Fruit fly (Drosophila melanogaster) whole organism, embryonic: ENCODE data around the gene CG15422.
A peak's percentile ranks its signal among the peaks of the same experiment; 100 is the strongest.

Source experiments
- Ada2b ChIP-seq: fragments of 200-800 bp; sonication (Bioruptor generic); IDR thresholded peaks from 2 replicates; pipeline ENCODE4 v1.3.6; 2022; ENCODE audit warnings: missing biosample characterization, missing genetic modification characterization
- CG10654 ChIP-seq: fragments of 200-800 bp; sonication (Bioruptor generic); optimal IDR thresholded peaks from 2 replicates; lab custom pipeline; 2016; ENCODE audit warnings: missing biosample characterization, missing genetic modification characterization
- CG11504 ChIP-seq: fragments of 200-800 bp; sonication (Bioruptor generic); optimal IDR thresholded peaks from 3 replicates; lab custom pipeline; 2019; ENCODE audit warnings: missing biosample characterization, mild to moderate bottlenecking, missing genetic modification characterization, moderate library complexity
- CG1529 ChIP-seq: fragments of 200-800 bp; sonication (Bioruptor generic); optimal IDR thresholded peaks from 3 replicates; lab custom pipeline; 2018; ENCODE audit warnings: missing biosample characterization, missing genetic modification characterization
- CG6654 ChIP-seq: fragments of 200-800 bp; sonication (Bioruptor generic); optimal IDR thresholded peaks from 2 replicates; lab custom pipeline; 2017; ENCODE audit warnings: missing biosample characterization, mild to moderate bottlenecking, missing genetic modification characterization
- CG6765 ChIP-seq: fragments of 200-800 bp; sonication (Bioruptor generic); optimal IDR thresholded peaks from 3 replicates; lab custom pipeline; 2017; ENCODE audit warnings: missing biosample characterization, mild to moderate bottlenecking, missing genetic modification characterization
- CG7357 ChIP-seq: fragments of 200-800 bp; sonication (Bioruptor generic); IDR thresholded peaks from 3 replicates; pipeline ENCODE4 v1.3.6; 2022; ENCODE audit warnings: missing biosample characterization, missing genetic modification characterization
- CG9876 ChIP-seq: fragments of 200-800 bp; sonication (Bioruptor generic); optimal IDR thresholded peaks from 2 replicates; lab custom pipeline; 2016; ENCODE audit warnings: missing biosample characterization, missing genetic modification characterization
- abd-A ChIP-seq: fragments of 200-800 bp; sonication (Bioruptor generic); optimal IDR thresholded peaks from 3 replicates; lab custom pipeline; 2019; ENCODE audit warnings: missing biosample characterization, mild to moderate bottlenecking, missing genetic modification characterization, moderate library complexity
- chn ChIP-seq: fragments of 200-800 bp; sonication (Bioruptor generic); optimal IDR thresholded peaks from 2 replicates; lab custom pipeline; 2016; ENCODE audit warnings: missing biosample characterization, missing genetic modification characterization
- gcm2 ChIP-seq: fragments of 200-800 bp; sonication (Bioruptor generic); optimal IDR thresholded peaks from 2 replicates; lab custom pipeline; 2016; ENCODE audit warnings: missing biosample characterization, missing genetic modification characterization
- tup ChIP-seq: fragments of 200-800 bp; sonication (Bioruptor generic); optimal IDR thresholded peaks from 2 replicates; lab custom pipeline; 2016; ENCODE audit warnings: missing biosample characterization, mild to moderate bottlenecking, missing genetic modification characterization, moderate library complexity
- zfh2 ChIP-seq: fragments of 200-800 bp; sonication (Bioruptor generic); optimal IDR thresholded peaks from 2 replicates; lab custom pipeline; 2016; ENCODE audit warnings: missing biosample characterization, missing genetic modification characterization

CG15422 gene

dm6 chr2L:4053421-4054091, 48.8 kb downstream of the CG15422 start (continued):
- TF ChIP-seq CG9876 (GFP tag; lab: Kevin White, UChicago) (no peak), chn (peak; percentile 28), CG6654 (no peak), CG10654 (peak; percentile 16), CG1529 (GFP tag; lab: Kevin White, UChicago) (peak; percentile 87), CG11504 (tag; lab: Kevin White, UChicago) (peak; percentile 77), abd-A (tag; lab: Kevin White, UChicago) (no peak), CG6765 (GFP tag; lab: Kevin White, UChicago) (no peak), Ada2b (GFP tag; lab: Robert Waterston, UW) (peak; percentile 64; the same call in 1 of the 2 replicates), CG7357 (GFP tag; lab: Robert Waterston, UW) (0 out of 3 replicates have a peak, but pooled peaks have one; percentile 42), gcm2 (GFP tag; lab: Kevin White, UChicago) (peak; percentile 23), zfh2 (GFP tag; lab: Kevin White, UChicago) (no peak), tup (GFP tag; lab: Kevin White, UChicago) (no peak)
